Worm (Caenorhabditis elegans): ENCODE results near the gene tbc-2.

DNA sequence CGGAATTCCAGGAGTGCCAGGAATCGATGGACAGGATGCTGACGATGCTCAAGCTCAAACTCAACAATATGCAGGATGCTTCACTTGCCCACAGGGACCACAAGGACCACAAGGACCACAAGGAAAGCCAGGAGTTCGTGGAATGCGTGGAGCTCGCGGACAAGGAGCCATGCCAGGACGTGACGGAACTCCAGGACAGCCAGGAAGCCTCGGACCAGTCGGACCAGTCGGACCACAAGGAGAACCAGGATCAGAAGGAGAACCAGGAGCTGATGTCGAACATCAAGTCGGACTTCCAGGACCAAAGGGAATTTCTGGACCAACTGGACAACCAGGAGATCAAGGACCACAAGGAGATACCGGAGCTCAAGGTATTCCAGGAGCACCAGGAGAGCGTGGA lies 4.1 kb upstream of the tbc-2 start:
- TF ChIP-seq him-1 (tag; optimal IDR thresholded peaks at IDR 0.05): no peak
- no peak for TF ChIP-seq W03F9.2 (tag; optimal IDR thresholded peaks at IDR 0.05)
- TF ChIP-seq dao-5 (tag; optimal IDR thresholded peaks at IDR 0.05): no peak

Data from whole organism, L4/young adult.